Worm (Caenorhabditis elegans) whole organism, L3 larva: ENCODE measurements around the gene F54D5.23.
A peak's percentile ranks its signal among the peaks of the same experiment; 100 is the strongest.

Source experiments
- R02D3.7 ChIP-seq: fragments of 150-350 bp; optimal IDR thresholded peaks from 2 replicates; lab custom pipeline; 2014; ENCODE audit warnings: missing biosample characterization, missing genetic modification characterization
- aly-2 ChIP-seq: fragments of 150-350 bp; optimal IDR thresholded peaks from 2 replicates; lab custom pipeline; 2014; ENCODE audit warnings: missing biosample characterization, missing genetic modification characterization
- ama-1 ChIP-seq: fragments of 150-350 bp; optimal IDR thresholded peaks from 2 replicates; lab custom pipeline; 2018
- ceh-16 ChIP-seq: sonication (generic microtip); optimal IDR thresholded peaks from 2 replicates; lab custom pipeline; 2017; ENCODE audit warnings: missing biosample characterization, missing genetic modification characterization
- ceh-28 ChIP-seq: fragments of 150-350 bp; optimal IDR thresholded peaks from 2 replicates; lab custom pipeline; 2014; ENCODE audit warnings: missing biosample characterization, missing genetic modification reagents, missing genetic modification characterization
- ceh-82 ChIP-seq: fragments of 150-350 bp; optimal IDR thresholded peaks from 2 replicates; lab custom pipeline; 2014; ENCODE audit warnings: missing biosample characterization, missing genetic modification characterization
- daf-12 ChIP-seq: fragments of 150-350 bp; optimal IDR thresholded peaks from 2 replicates; lab custom pipeline; 2014; ENCODE audit warnings: missing biosample characterization, missing genetic modification reagents, missing genetic modification characterization
- egl-27 ChIP-seq: sonication (generic microtip); optimal IDR thresholded peaks from 4 replicates; lab custom pipeline; 2017; ENCODE audit warnings: missing biosample characterization, missing genetic modification reagents, missing genetic modification characterization
- egl-5 ChIP-seq: fragments of 150-350 bp; optimal IDR thresholded peaks from 2 replicates; lab custom pipeline; 2017; ENCODE audit warnings: missing biosample characterization, missing genetic modification reagents, missing genetic modification characterization, inconsistent platforms
- elt-1 ChIP-seq: fragments of 150-350 bp; optimal IDR thresholded peaks from 2 replicates; lab custom pipeline; 2014; ENCODE audit warnings: missing biosample characterization, missing genetic modification characterization
- elt-2 ChIP-seq: sonication (generic microtip); optimal IDR thresholded peaks from 2 replicates; lab custom pipeline; 2016; ENCODE audit warnings: missing genetic modification reagents, mild to moderate bottlenecking, missing genetic modification characterization, missing compliant biosample characterization
- elt-3 ChIP-seq, 3 experiments: fragments of 150-350 bp in 1 of 3; sonication (generic microtip) in 2 of 3; optimal IDR thresholded peaks; 2 replicates in 2 of 3; 4 replicates in 1 of 3; lab custom pipeline; 2014 to 2017; ENCODE audit warnings: missing biosample characterization in 3 of 3, missing genetic modification characterization in 3 of 3
- eor-1 ChIP-seq, 2 experiments: fragments of 150-350 bp; optimal IDR thresholded peaks; 2 replicates each; lab custom pipeline; 2014 to 2018; ENCODE audit warnings: missing biosample characterization in 2 of 2, missing genetic modification characterization in 2 of 2
- fkh-10 ChIP-seq: sonication (generic microtip); optimal IDR thresholded peaks from 2 replicates; lab custom pipeline; 2017; ENCODE audit warnings: missing biosample characterization, missing genetic modification reagents, missing genetic modification characterization
- fkh-2 ChIP-seq: fragments of 150-350 bp; optimal IDR thresholded peaks from 2 replicates; lab custom pipeline; 2014; ENCODE audit warnings: missing biosample characterization, missing genetic modification reagents, missing genetic modification characterization
- fos-1 ChIP-seq: fragments of 150-350 bp; optimal IDR thresholded peaks from 2 replicates; lab custom pipeline; 2014; ENCODE audit warnings: missing biosample characterization, missing genetic modification characterization
- hmg-11 ChIP-seq: sonication (generic microtip); optimal IDR thresholded peaks from 2 replicates; lab custom pipeline; 2016; ENCODE audit warnings: missing genetic modification characterization, missing compliant biosample characterization
- jun-1 ChIP-seq: fragments of 150-350 bp; optimal IDR thresholded peaks from 2 replicates; lab custom pipeline; 2014; ENCODE audit warnings: missing biosample characterization, missing genetic modification reagents, missing genetic modification characterization
- lin-15B ChIP-seq: fragments of 150-350 bp; optimal IDR thresholded peaks from 2 replicates; lab custom pipeline; 2014; ENCODE audit warnings: missing biosample characterization, missing genetic modification characterization
- lin-39 ChIP-seq: fragments of 150-350 bp; optimal IDR thresholded peaks from 2 replicates; lab custom pipeline; 2018; ENCODE audit warnings: missing biosample characterization, missing genetic modification reagents, missing genetic modification characterization
- lsy-12 ChIP-seq: sonication (generic microtip); optimal IDR thresholded peaks from 2 replicates; lab custom pipeline; 2016; ENCODE audit warnings: mild to moderate bottlenecking, missing genetic modification characterization, missing compliant biosample characterization
- mdl-1 ChIP-seq: fragments of 150-350 bp; optimal IDR thresholded peaks from 2 replicates; lab custom pipeline; 2014; ENCODE audit warnings: missing biosample characterization, missing genetic modification characterization
- mml-1 ChIP-seq: fragments of 150-350 bp; sonication (generic microtip); optimal IDR thresholded peaks from 3 replicates; lab custom pipeline; 2014; ENCODE audit warnings: missing biosample characterization, missing genetic modification characterization
- nfya-1 ChIP-seq: sonication (generic microtip); optimal IDR thresholded peaks from 2 replicates; lab custom pipeline; 2017; ENCODE audit warnings: missing genetic modification characterization, mild to moderate bottlenecking, missing compliant biosample characterization, antibody characterized with exemption, moderate library complexity; ENCODE audit not compliant: insufficient read depth
- nhr-11 ChIP-seq: fragments of 150-350 bp; optimal IDR thresholded peaks from 2 replicates; lab custom pipeline; 2014; ENCODE audit warnings: missing biosample characterization, missing genetic modification characterization
- nhr-12 ChIP-seq: fragments of 150-350 bp; optimal IDR thresholded peaks from 2 replicates; lab custom pipeline; 2014; ENCODE audit warnings: missing biosample characterization, missing genetic modification characterization
- nhr-23 ChIP-seq: fragments of 150-350 bp; optimal IDR thresholded peaks from 2 replicates; lab custom pipeline; 2014; ENCODE audit warnings: missing biosample characterization, missing genetic modification reagents, missing genetic modification characterization
- nhr-237 ChIP-seq: fragments of 150-350 bp; optimal IDR thresholded peaks from 2 replicates; lab custom pipeline; 2014; ENCODE audit warnings: missing biosample characterization, missing genetic modification characterization
- nhr-25 ChIP-seq: sonication (generic microtip); optimal IDR thresholded peaks from 2 replicates; lab custom pipeline; 2017; ENCODE audit warnings: missing biosample characterization, missing genetic modification characterization
- nhr-28 ChIP-seq: fragments of 150-350 bp; optimal IDR thresholded peaks from 2 replicates; lab custom pipeline; 2014; ENCODE audit warnings: missing biosample characterization, missing genetic modification characterization
- nhr-43 ChIP-seq: sonication (generic microtip); optimal IDR thresholded peaks from 2 replicates; lab custom pipeline; 2016; ENCODE audit warnings: mild to moderate bottlenecking, missing genetic modification characterization, missing compliant biosample characterization; ENCODE audit not compliant: poor library complexity, severe bottlenecking
- nhr-67 ChIP-seq: fragments of 150-350 bp; optimal IDR thresholded peaks from 2 replicates; lab custom pipeline; 2014; ENCODE audit warnings: missing biosample characterization, missing genetic modification characterization
- nhr-76 ChIP-seq: fragments of 150-350 bp; sonication (generic microtip); optimal IDR thresholded peaks from 5 replicates; lab custom pipeline; 2014; ENCODE audit warnings: missing biosample characterization, missing genetic modification characterization
- nhr-77 ChIP-seq: fragments of 150-350 bp; optimal IDR thresholded peaks from 2 replicates; lab custom pipeline; 2014; ENCODE audit warnings: missing biosample characterization, missing genetic modification characterization
- pha-4 ChIP-seq: fragments of 150-350 bp; optimal IDR thresholded peaks from 2 replicates; lab custom pipeline; 2014; ENCODE audit warnings: missing biosample characterization, missing genetic modification reagents, missing genetic modification characterization
- pqm-1 ChIP-seq: fragments of 150-350 bp; optimal IDR thresholded peaks from 2 replicates; lab custom pipeline; 2017; ENCODE audit warnings: missing biosample characterization, missing genetic modification characterization, inconsistent platforms
- skn-1 ChIP-seq: fragments of 150-350 bp; optimal IDR thresholded peaks from 2 replicates; lab custom pipeline; 2014; ENCODE audit warnings: missing biosample characterization, missing genetic modification characterization
- snpc-4 ChIP-seq: fragments of 150-350 bp; optimal IDR thresholded peaks from 2 replicates; lab custom pipeline; 2014; ENCODE audit warnings: missing biosample characterization, missing genetic modification characterization
- tbx-2 ChIP-seq: sonication (generic microtip); optimal IDR thresholded peaks from 2 replicates; lab custom pipeline; 2016; ENCODE audit warnings: mild to moderate bottlenecking, missing genetic modification characterization, missing compliant biosample characterization
- unc-39 ChIP-seq: sonication (generic microtip); optimal IDR thresholded peaks from 4 replicates; lab custom pipeline; 2017; ENCODE audit warnings: missing biosample characterization, missing genetic modification characterization
- unc-62 ChIP-seq: fragments of 150-350 bp; sonication (generic microtip); optimal IDR thresholded peaks from 4 replicates; lab custom pipeline; 2014; ENCODE audit warnings: missing biosample characterization, missing genetic modification reagents, missing genetic modification characterization
- zag-1 ChIP-seq: fragments of 150-350 bp; optimal IDR thresholded peaks from 2 replicates; lab custom pipeline; 2014; ENCODE audit warnings: missing biosample characterization, missing genetic modification characterization
- ztf-11 ChIP-seq: fragments of 150-350 bp; optimal IDR thresholded peaks from 2 replicates; lab custom pipeline; 2014; ENCODE audit warnings: missing biosample characterization, missing genetic modification characterization
- ztf-4 ChIP-seq: fragments of 150-350 bp; optimal IDR thresholded peaks from 2 replicates; lab custom pipeline; 2014; ENCODE audit warnings: missing biosample characterization, missing genetic modification characterization

F54D5.23 gene

DNA sequence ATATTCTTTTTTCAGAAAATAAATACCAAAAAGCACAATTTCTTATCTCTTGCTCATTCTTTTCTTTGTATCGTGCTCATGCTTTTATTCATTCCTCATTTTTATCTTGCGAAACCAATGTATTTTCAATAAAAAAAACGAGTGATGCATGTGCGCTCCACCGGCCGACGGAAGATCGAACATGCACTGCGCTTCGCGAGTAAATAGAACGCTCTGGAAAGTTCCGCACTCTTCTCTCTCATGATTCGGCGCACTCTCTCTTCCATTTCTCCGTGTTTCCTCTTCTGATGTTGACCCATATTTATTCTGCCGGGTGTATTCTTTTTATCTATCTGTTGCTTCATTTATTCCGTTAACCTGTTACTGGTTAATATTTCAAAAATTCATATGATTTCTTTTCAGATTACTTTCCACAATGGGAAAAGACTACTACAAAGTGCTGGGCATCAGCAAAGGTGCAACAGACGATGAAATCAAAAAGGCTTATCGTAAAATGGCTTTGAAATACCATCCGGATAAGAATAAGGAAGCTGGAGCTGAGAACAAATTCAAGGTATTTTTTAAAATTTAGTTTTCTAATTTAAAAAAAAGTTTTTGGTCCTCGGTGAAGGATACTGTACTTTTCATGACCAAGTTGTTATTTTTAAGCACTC lies 23.7 kb downstream of the F54D5.23 start, which contains the start of gene dnj-13 (continued):
- TF ChIP-seq nhr-237 (tag; lab: Kevin White, UChicago), result no peak
- peak; percentile 98 for TF ChIP-seq nhr-23
- peak; percentile 84 for TF ChIP-seq tbx-2 (tag; lab: Kevin White, UChicago)
- TF ChIP-seq pha-4 (tag; lab: Kevin White, UChicago), result peak; percentile 96
- TF ChIP-seq ztf-4 (tag; lab: Kevin White, UChicago), result peak; percentile 72
- peak; percentile 79 for TF ChIP-seq pqm-1 (tag; lab: Kevin White, UChicago)
- TF ChIP-seq elt-1 (tag; lab: Kevin White, UChicago), result peak; percentile 47
- TF ChIP-seq ama-1 (lab: Kevin White, UChicago), result peak; percentile 87
- peak; percentile 94 for TF ChIP-seq hmg-11 (tag; lab: Kevin White, UChicago)
- TF ChIP-seq skn-1 (tag; lab: Kevin White, UChicago), result peak; percentile 68
- peak; percentile 85 for TF ChIP-seq fkh-10 (GFP tag; lab: Kevin White, UChicago)
- peak; percentile 45 for TF ChIP-seq nhr-76
- TF ChIP-seq ztf-11, result no peak
- no peak for TF ChIP-seq zag-1 (tag; lab: Kevin White, UChicago)
- peak; percentile 71 for TF ChIP-seq lin-39 (tag; lab: Kevin White, UChicago)

DNA sequence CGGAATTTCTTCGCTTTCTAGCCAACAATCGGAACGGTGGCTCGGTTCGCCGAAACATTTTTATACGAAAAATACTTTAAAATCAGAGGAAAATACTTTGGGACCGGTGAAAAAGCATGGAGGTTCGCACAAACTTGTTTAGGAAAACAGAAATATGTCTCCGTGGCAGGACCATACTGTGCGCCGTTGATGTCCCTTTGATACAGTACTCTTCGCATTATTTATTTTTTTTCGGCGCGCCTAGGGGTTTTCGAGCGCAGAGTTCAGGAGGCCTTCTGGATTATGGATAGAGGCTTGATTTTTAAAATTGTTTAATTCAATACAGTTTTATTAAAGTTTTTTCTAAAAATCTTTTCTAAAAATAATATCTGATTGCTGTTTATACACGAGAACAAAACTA lies 24.4 kb downstream of the F54D5.23 start, which contains the start of gene F54D5.9:
TSS of gene F54D5.9 (minus strand) at position 115 of the 400 bp plus-strand sequence.
- TF ChIP-seq hmg-11 (tag; lab: Kevin White, UChicago), result no peak
- TF ChIP-seq zag-1 (tag; lab: Kevin White, UChicago), result no peak
- TF ChIP-seq mdl-1, result no peak
- TF ChIP-seq lsy-12 (tag; lab: Kevin White, UChicago), result no peak
- peak; percentile 3 for TF ChIP-seq ama-1 (lab: Kevin White, UChicago)

ce11 chrII:11542958-11543357 lies 26.1 kb downstream of the F54D5.23 start:
- TF ChIP-seq nhr-11, result no peak
- no peak for TF ChIP-seq nhr-12 (tag; lab: Kevin White, UChicago)
- TF ChIP-seq nhr-43 (tag; lab: Kevin White, UChicago), result no peak

DNA sequence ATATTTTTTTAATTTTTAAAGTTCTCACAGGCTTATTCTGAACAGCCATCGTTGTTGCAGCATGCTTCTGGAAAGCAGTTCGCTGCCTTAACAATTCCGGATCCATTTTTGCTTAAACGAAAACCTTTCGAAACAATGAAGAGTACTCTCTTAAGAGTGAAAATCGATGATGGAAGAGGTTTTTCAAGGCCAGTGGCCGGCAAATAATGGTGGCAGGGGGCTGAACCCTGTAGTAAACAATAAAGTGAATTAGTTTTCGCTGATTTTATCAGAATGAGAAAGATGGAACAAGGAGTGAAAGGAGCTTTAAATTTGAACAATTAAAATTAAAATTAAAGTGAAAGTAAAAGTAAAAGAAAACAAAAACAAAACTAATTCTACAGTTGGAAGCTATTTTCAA lies 26.7 kb downstream of the F54D5.23 start, which contains the start of gene gtf-2E2:
TSS of gene gtf-2E2 (minus strand) at position 111 of the 400 bp plus-strand sequence.
- no peak for TF ChIP-seq ztf-4 (tag; lab: Kevin White, UChicago)
- no peak for TF ChIP-seq pqm-1 (tag; lab: Kevin White, UChicago)
- no peak for TF ChIP-seq skn-1 (tag; lab: Kevin White, UChicago)
- TF ChIP-seq nhr-76, result no peak
- TF ChIP-seq elt-3 (tag; optimal IDR thresholded peaks at IDR 0.05; lab: Kevin White, UChicago), result no peak
- no peak for TF ChIP-seq ceh-16 (tag; lab: Kevin White, UChicago)
- TF ChIP-seq zag-1 (tag; lab: Kevin White, UChicago), result no peak
- TF ChIP-seq unc-62, result no peak
- no peak for TF ChIP-seq mml-1
- no peak for TF ChIP-seq R02D3.7 (tag; lab: Kevin White, UChicago)
- TF ChIP-seq egl-27 (tag; lab: Kevin White, UChicago), result no peak
- no peak for TF ChIP-seq nhr-43 (tag; lab: Kevin White, UChicago)
- no peak for TF ChIP-seq fkh-2
- TF ChIP-seq ceh-82, result no peak
- TF ChIP-seq nhr-77 (tag; lab: Kevin White, UChicago), result no peak
- TF ChIP-seq nhr-67 (tag; lab: Kevin White, UChicago), result no peak
- TF ChIP-seq egl-5 (tag; lab: Kevin White, UChicago), result no peak
- TF ChIP-seq lin-15B (tag; lab: Kevin White, UChicago), result peak; percentile 31
- TF ChIP-seq tbx-2 (tag; lab: Kevin White, UChicago), result no peak
- TF ChIP-seq unc-39 (tag; lab: Kevin White, UChicago), result no peak
- TF ChIP-seq jun-1, result no peak
- TF ChIP-seq pha-4 (tag; lab: Kevin White, UChicago), result peak; percentile 37
- no peak for TF ChIP-seq nhr-12 (tag; lab: Kevin White, UChicago)
- no peak for TF ChIP-seq fos-1
- TF ChIP-seq nhr-11, result no peak
- TF ChIP-seq elt-2 (tag; lab: Kevin White, UChicago), result no peak
- no peak for TF ChIP-seq nhr-28 (tag; lab: Kevin White, UChicago)
- no peak for TF ChIP-seq ztf-11
- TF ChIP-seq hmg-11 (tag; lab: Kevin White, UChicago), result peak; percentile 42
- peak; percentile 56 for TF ChIP-seq snpc-4
- peak; percentile 44 for TF ChIP-seq nfya-1
- no peak for TF ChIP-seq aly-2
- no peak for TF ChIP-seq ama-1 (lab: Kevin White, UChicago)
- peak; percentile 10 for TF ChIP-seq nhr-25 (tag; lab: Kevin White, UChicago)
- TF ChIP-seq daf-12, result no peak
- peak; percentile 55 for TF ChIP-seq lin-39 (tag; lab: Kevin White, UChicago)
- peak; percentile 17 for TF ChIP-seq elt-1 (tag; lab: Kevin White, UChicago)
- peak; percentile 34 for TF ChIP-seq ceh-28 (tag; lab: Kevin White, UChicago)
- TF ChIP-seq fkh-10 (GFP tag; lab: Kevin White, UChicago), result no peak
- no peak for TF ChIP-seq mdl-1
- TF ChIP-seq eor-1 (tag; optimal IDR thresholded peaks at IDR 0.05; lab: Kevin White, UChicago), result no peak
